Worm (Caenorhabditis elegans) whole organism, L2 larva: ENCODE results near the gene F19G12.8.

Experiments used
- C34F6.9 ChIP-seq: fragments of 150-350 bp; optimal IDR thresholded peaks from 2 replicates; lab custom pipeline; 2014; ENCODE audit warnings: missing biosample characterization, missing genetic modification characterization
- F13H6.1 ChIP-seq: sonication (generic microtip); optimal IDR thresholded peaks from 2 replicates; lab custom pipeline; 2016; ENCODE audit warnings: missing genetic modification characterization, missing compliant biosample characterization
- R02D3.7 ChIP-seq: fragments of 150-350 bp; optimal IDR thresholded peaks from 2 replicates; lab custom pipeline; 2014; ENCODE audit warnings: missing biosample characterization, missing genetic modification characterization
- Y55F3AM.14 ChIP-seq: fragments of 200-800 bp; sonication (Bioruptor generic); optimal IDR thresholded peaks from 2 replicates; lab custom pipeline; 2018; ENCODE audit warnings: mild to moderate bottlenecking, missing genetic modification characterization, missing compliant biosample characterization
- alr-1 ChIP-seq: fragments of 150-350 bp; optimal IDR thresholded peaks from 2 replicates; lab custom pipeline; 2014; ENCODE audit warnings: missing biosample characterization, missing genetic modification characterization
- aly-2 ChIP-seq: fragments of 150-350 bp; optimal IDR thresholded peaks from 2 replicates; lab custom pipeline; 2014; ENCODE audit warnings: missing biosample characterization, missing genetic modification characterization
- ama-1 ChIP-seq: fragments of 150-350 bp; optimal IDR thresholded peaks from 2 replicates; lab custom pipeline; 2018; ENCODE audit warnings: inconsistent platforms
- blmp-1 ChIP-seq: sonication (generic microtip); optimal IDR thresholded peaks from 2 replicates; lab custom pipeline; 2017; ENCODE audit warnings: missing genetic modification characterization, mild to moderate bottlenecking, missing compliant biosample characterization, antibody characterized with exemption, moderate library complexity; ENCODE audit not compliant: insufficient read depth
- ceh-16 ChIP-seq: fragments of 150-350 bp; optimal IDR thresholded peaks from 2 replicates; lab custom pipeline; 2014; ENCODE audit warnings: missing biosample characterization, missing genetic modification characterization
- crh-2 ChIP-seq: sonication (generic microtip); optimal IDR thresholded peaks from 2 replicates; lab custom pipeline; 2017; ENCODE audit warnings: missing biosample characterization, missing genetic modification characterization
- dmd-4 ChIP-seq: sonication (generic microtip); optimal IDR thresholded peaks from 2 replicates; lab custom pipeline; 2017; ENCODE audit warnings: missing biosample characterization, missing genetic modification characterization
- egl-27 ChIP-seq: sonication (generic microtip); optimal IDR thresholded peaks from 3 replicates; lab custom pipeline; 2017; ENCODE audit warnings: missing biosample characterization, missing genetic modification reagents, missing genetic modification characterization
- elt-1 ChIP-seq: fragments of 150-350 bp; optimal IDR thresholded peaks from 2 replicates; lab custom pipeline; 2014; ENCODE audit warnings: missing biosample characterization, missing genetic modification characterization
- elt-3 ChIP-seq: sonication (generic microtip); optimal IDR thresholded peaks from 2 replicates; lab custom pipeline; 2017; ENCODE audit warnings: missing biosample characterization, missing genetic modification characterization
- fos-1 ChIP-seq: fragments of 150-350 bp; optimal IDR thresholded peaks from 2 replicates; lab custom pipeline; 2014; ENCODE audit warnings: missing biosample characterization, missing genetic modification characterization
- gmeb-1 ChIP-seq: fragments of 150-350 bp; optimal IDR thresholded peaks from 2 replicates; lab custom pipeline; 2014; ENCODE audit warnings: missing biosample characterization, missing genetic modification characterization
- lin-13 ChIP-seq: fragments of 150-350 bp; optimal IDR thresholded peaks from 2 replicates; lab custom pipeline; 2014; ENCODE audit warnings: missing biosample characterization, missing genetic modification reagents, missing genetic modification characterization
- lin-39 ChIP-seq: fragments of 150-350 bp; optimal IDR thresholded peaks from 2 replicates; lab custom pipeline; 2014; ENCODE audit warnings: missing biosample characterization, missing genetic modification reagents, missing genetic modification characterization
- lsy-2 ChIP-seq, 2 experiments: fragments of 150-350 bp in 1 of 2; sonication (generic microtip) in 1 of 2; optimal IDR thresholded peaks; 2 replicates each; lab custom pipeline; 2014 to 2017; ENCODE audit warnings: missing biosample characterization in 2 of 2, missing genetic modification characterization in 2 of 2
- mab-5 ChIP-seq: fragments of 150-350 bp; optimal IDR thresholded peaks from 2 replicates; lab custom pipeline; 2014; ENCODE audit warnings: missing biosample characterization, missing genetic modification characterization
- mdl-1 ChIP-seq, 2 experiments: fragments of 150-350 bp in 1 of 2; sonication (generic microtip) in 1 of 2; optimal IDR thresholded peaks; 2 replicates each; lab custom pipeline; 2017; ENCODE audit warnings: missing biosample characterization in 2 of 2, missing genetic modification characterization in 2 of 2
- nhr-10 ChIP-seq: sonication (generic microtip); optimal IDR thresholded peaks from 2 replicates; lab custom pipeline; 2017; ENCODE audit warnings: missing biosample characterization, missing genetic modification characterization
- nhr-12 ChIP-seq: fragments of 150-350 bp; optimal IDR thresholded peaks from 2 replicates; lab custom pipeline; 2014; ENCODE audit warnings: missing biosample characterization, missing genetic modification characterization
- nhr-129 ChIP-seq: fragments of 150-350 bp; optimal IDR thresholded peaks from 2 replicates; lab custom pipeline; 2014; ENCODE audit warnings: missing biosample characterization, missing genetic modification characterization
- nhr-21 ChIP-seq: fragments of 150-350 bp; optimal IDR thresholded peaks from 2 replicates; lab custom pipeline; 2014; ENCODE audit warnings: missing biosample characterization, missing genetic modification characterization
- nhr-23 ChIP-seq: fragments of 150-350 bp; optimal IDR thresholded peaks from 2 replicates; lab custom pipeline; 2014; ENCODE audit warnings: missing biosample characterization, missing genetic modification reagents, missing genetic modification characterization
- nhr-237 ChIP-seq: fragments of 150-350 bp; optimal IDR thresholded peaks from 2 replicates; lab custom pipeline; 2014; ENCODE audit warnings: missing biosample characterization, missing genetic modification characterization
- nhr-25 ChIP-seq: fragments of 150-350 bp; sonication (generic microtip); optimal IDR thresholded peaks from 3 replicates; lab custom pipeline; 2014; ENCODE audit warnings: missing biosample characterization, missing genetic modification characterization
- nhr-6 ChIP-seq: fragments of 150-350 bp; optimal IDR thresholded peaks from 2 replicates; lab custom pipeline; 2014; ENCODE audit warnings: missing biosample characterization, missing genetic modification characterization
- nhr-77 ChIP-seq: fragments of 150-350 bp; optimal IDR thresholded peaks from 2 replicates; lab custom pipeline; 2014; ENCODE audit warnings: missing biosample characterization, missing genetic modification characterization
- peb-1 ChIP-seq: fragments of 150-350 bp; optimal IDR thresholded peaks from 2 replicates; lab custom pipeline; 2014; ENCODE audit warnings: missing biosample characterization, missing genetic modification characterization
- sem-4 ChIP-seq: fragments of 150-350 bp; optimal IDR thresholded peaks from 2 replicates; lab custom pipeline; 2014; ENCODE audit warnings: missing biosample characterization, missing genetic modification reagents, missing genetic modification characterization
- skn-1 ChIP-seq: sonication (generic microtip); optimal IDR thresholded peaks from 2 replicates; lab custom pipeline; 2017; ENCODE audit warnings: missing biosample characterization, missing genetic modification characterization
- sma-3 ChIP-seq: sonication (generic microtip); optimal IDR thresholded peaks from 2 replicates; lab custom pipeline; 2016; ENCODE audit warnings: missing genetic modification reagents, missing genetic modification characterization, missing compliant biosample characterization
- sma-9 ChIP-seq, 2 experiments: fragments of 150-350 bp in 1 of 2; sonication (generic microtip) in 1 of 2; optimal IDR thresholded peaks; 2 replicates each; lab custom pipeline; 2014 to 2016; ENCODE audit warnings: missing genetic modification characterization in 2 of 2, mild to moderate bottlenecking in 1 of 2, missing biosample characterization in 1 of 2, missing compliant biosample characterization in 1 of 2, missing genetic modification reagents in 1 of 2, moderate library complexity in 1 of 2
- snpc-4 ChIP-seq: fragments of 150-350 bp; optimal IDR thresholded peaks from 2 replicates; lab custom pipeline; 2014; ENCODE audit warnings: missing biosample characterization, missing genetic modification characterization
- unc-55 ChIP-seq: fragments of 150-350 bp; sonication (generic microtip); optimal IDR thresholded peaks from 3 replicates; lab custom pipeline; 2014; ENCODE audit warnings: missing biosample characterization, missing genetic modification reagents, missing genetic modification characterization
- unc-62 ChIP-seq: fragments of 150-350 bp; optimal IDR thresholded peaks from 2 replicates; lab custom pipeline; 2014; ENCODE audit warnings: missing biosample characterization, missing genetic modification reagents, missing genetic modification characterization
- ztf-1 ChIP-seq: fragments of 200-800 bp; sonication (Bioruptor generic); conservative IDR thresholded peaks from 2 replicates; pipeline ENCODE4 v1.3.6; 2022; ENCODE audit warnings: missing genetic modification characterization, missing compliant biosample characterization
- ztf-4 ChIP-seq: fragments of 150-350 bp; optimal IDR thresholded peaks from 2 replicates; lab custom pipeline; 2014; ENCODE audit warnings: missing biosample characterization, missing genetic modification characterization

The F19G12.8 gene

DNA sequence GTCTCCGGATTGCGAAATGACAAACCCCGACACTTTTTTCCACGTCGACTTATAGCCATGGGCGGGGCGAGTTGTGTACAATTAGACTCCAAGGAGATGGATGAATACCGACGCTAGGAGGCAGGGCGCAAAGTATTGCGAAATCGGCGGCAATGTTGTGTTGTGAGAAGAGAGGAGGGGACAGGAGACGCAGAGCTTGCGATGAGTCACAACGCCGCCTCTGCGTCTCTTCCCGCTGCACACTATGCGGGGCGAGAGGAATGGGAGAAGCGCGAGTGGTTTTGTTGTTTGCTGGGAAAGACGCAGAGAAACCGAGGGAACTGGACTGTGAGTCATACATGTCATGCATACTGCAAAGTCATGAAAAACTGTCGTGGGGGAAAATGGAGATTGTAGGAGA, 37.3 kb downstream of the F19G12.8 start (continued):
- TF ChIP-seq unc-55 (GFP tag; lab: Kevin White, UChicago) = peak; percentile 76
- peak; percentile 89 for TF ChIP-seq nhr-25
- TF ChIP-seq fos-1 (tag; lab: Kevin White, UChicago) = peak; percentile 100
- TF ChIP-seq blmp-1 = peak; percentile 81
- TF ChIP-seq ceh-16 (tag; lab: Kevin White, UChicago) = peak; percentile 77
- TF ChIP-seq ztf-1 = no peak
- peak; percentile 67 for TF ChIP-seq gmeb-1
- TF ChIP-seq R02D3.7 (tag; lab: Kevin White, UChicago) = no peak
- no peak for TF ChIP-seq nhr-237
- peak; percentile 68 for TF ChIP-seq Y55F3AM.14
- TF ChIP-seq nhr-10 (tag; lab: Kevin White, UChicago) = no peak
- TF ChIP-seq elt-1 (tag; lab: Kevin White, UChicago) = no peak
- TF ChIP-seq sem-4 (tag; lab: Kevin White, UChicago) = peak; percentile 54
- TF ChIP-seq peb-1 = no peak

DNA sequence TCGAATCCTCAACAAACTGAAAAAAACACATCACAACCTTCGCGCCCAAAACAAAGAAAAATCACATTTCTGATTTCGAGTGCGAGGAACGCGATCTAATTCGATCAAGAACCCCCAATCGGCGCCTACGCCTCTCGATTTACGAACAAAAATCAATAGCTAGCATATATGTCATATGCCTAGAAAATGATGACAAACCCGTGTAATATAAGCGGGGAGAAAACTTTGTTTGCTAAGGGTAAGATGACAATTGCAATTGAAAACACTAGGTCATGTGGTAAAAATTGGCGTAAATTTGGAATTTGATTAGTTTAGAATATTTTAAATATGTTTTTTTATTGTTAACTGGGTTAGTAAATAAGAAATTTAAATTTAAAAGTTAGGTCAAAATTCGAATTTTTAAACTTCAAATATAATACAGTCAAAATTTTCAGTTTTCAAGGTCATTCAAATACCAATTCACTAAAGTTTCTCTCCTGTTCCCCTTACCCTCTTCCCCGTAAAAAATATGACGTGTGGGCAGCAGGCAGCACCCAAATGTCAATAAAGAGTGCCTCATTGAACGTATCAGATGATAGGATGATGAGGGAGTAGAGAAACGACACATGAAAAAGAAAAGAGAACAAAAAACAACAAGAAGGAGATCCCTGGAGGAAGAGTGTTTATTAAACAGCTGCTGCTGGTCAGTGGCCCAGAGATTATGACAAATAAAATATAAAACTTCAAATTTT, 39.4 kb downstream of the F19G12.8 start:
- TF ChIP-seq snpc-4 (tag; lab: Kevin White, UChicago) = no peak
- no peak for TF ChIP-seq unc-55 (GFP tag; lab: Kevin White, UChicago)
- TF ChIP-seq fos-1 (tag; lab: Kevin White, UChicago) = peak; percentile 85
- no peak for TF ChIP-seq aly-2 (tag; lab: Kevin White, UChicago)
- no peak for TF ChIP-seq nhr-10 (tag; lab: Kevin White, UChicago)
- TF ChIP-seq dmd-4 (tag; lab: Kevin White, UChicago) = no peak
- peak; percentile 21 for TF ChIP-seq lin-13
- peak; percentile 88 for TF ChIP-seq F13H6.1 (tag; lab: Kevin White, UChicago)
- TF ChIP-seq sem-4 (tag; lab: Kevin White, UChicago) = peak; percentile 37
- no peak for TF ChIP-seq unc-62 (GFP tag; lab: Kevin White, UChicago)
- no peak for TF ChIP-seq elt-1 (tag; lab: Kevin White, UChicago)
- TF ChIP-seq elt-3 = no peak
- peak; percentile 87 for TF ChIP-seq nhr-129 (tag; lab: Kevin White, UChicago)
- TF ChIP-seq nhr-6 (tag; lab: Kevin White, UChicago) = peak; percentile 32
- peak; percentile 8 for TF ChIP-seq gmeb-1
- TF ChIP-seq nhr-12 (tag; lab: Kevin White, UChicago) = no peak
- peak; percentile 67 for TF ChIP-seq ztf-4 (tag; lab: Kevin White, UChicago)
- peak; percentile 43 for TF ChIP-seq sma-3 (GFP tag; lab: Kevin White, UChicago)
- TF ChIP-seq nhr-21 (tag; lab: Kevin White, UChicago) = peak; percentile 4
- peak; percentile 78 for TF ChIP-seq crh-2 (tag; lab: Kevin White, UChicago)
- TF ChIP-seq nhr-77 (tag; lab: Kevin White, UChicago) = no peak
- TF ChIP-seq nhr-23 = no peak
- TF ChIP-seq skn-1 (tag; lab: Kevin White, UChicago) = peak; percentile 91
- peak; percentile 21 for TF ChIP-seq Y55F3AM.14
- TF ChIP-seq nhr-25 = peak; percentile 55
- peak; percentile 36 for TF ChIP-seq C34F6.9
- peak; percentile 33 for TF ChIP-seq egl-27 (tag; lab: Kevin White, UChicago)
- TF ChIP-seq sma-9 (GFP tag; optimal IDR thresholded peaks at IDR 0.05; lab: Kevin White, UChicago) = peak; percentile 83
- TF ChIP-seq sma-9 (tag; optimal IDR thresholded peaks at IDR 0.05; lab: Kevin White, UChicago) = no peak
- TF ChIP-seq mdl-1 (tag; optimal IDR thresholded peaks at IDR 0.05; lab: Kevin White, UChicago) = peak in 1 of 2 experiments; percentile 21
- no peak for TF ChIP-seq alr-1 (tag; lab: Kevin White, UChicago)
- TF ChIP-seq ama-1 (lab: Kevin White, UChicago) = no peak
- TF ChIP-seq lin-39 (tag; lab: Kevin White, UChicago) = no peak
- TF ChIP-seq R02D3.7 (tag; lab: Kevin White, UChicago) = no peak
- TF ChIP-seq nhr-237 = no peak
- peak in 1 of 2 experiments; percentile 58 for TF ChIP-seq lsy-2 (tag; optimal IDR thresholded peaks at IDR 0.05; lab: Kevin White, UChicago)
- TF ChIP-seq, all 48 proteins: peak for 19

DNA sequence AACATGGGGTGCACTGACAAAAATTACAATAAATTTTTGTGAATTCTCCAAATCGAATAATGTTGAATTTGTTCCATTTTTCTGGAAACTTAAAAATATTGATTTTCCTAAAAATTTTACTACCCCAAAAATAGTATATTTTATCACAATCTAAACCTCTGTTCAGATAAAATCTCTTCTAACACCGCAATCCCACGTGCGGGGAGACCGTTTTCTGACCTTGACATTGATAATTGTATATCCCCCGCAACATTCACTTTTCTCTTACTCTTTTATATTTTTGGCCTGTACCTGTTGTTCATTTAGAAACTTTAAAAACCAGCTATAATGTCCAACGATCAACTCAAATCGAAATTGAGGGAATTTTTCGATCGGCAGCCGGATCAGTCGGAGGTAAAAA, 41.7 kb downstream of the F19G12.8 start, which contains the start of gene D1005.2:
Gene D1005.2, plus strand, starts transcription at position 230 of the 400 bp plus-strand sequence.
- TF ChIP-seq ceh-16 (tag; lab: Kevin White, UChicago) = no peak
- peak in 1 of 2 experiments; percentile 5 for TF ChIP-seq mdl-1 (tag; optimal IDR thresholded peaks at IDR 0.05; lab: Kevin White, UChicago)
- peak; percentile 20 for TF ChIP-seq nhr-25
- peak; percentile 24 for TF ChIP-seq sma-3 (GFP tag; lab: Kevin White, UChicago)
- TF ChIP-seq sma-9 (GFP tag; optimal IDR thresholded peaks at IDR 0.05; lab: Kevin White, UChicago) = peak; percentile 69
- TF ChIP-seq sma-9 (tag; optimal IDR thresholded peaks at IDR 0.05; lab: Kevin White, UChicago) = no peak
- no peak for TF ChIP-seq egl-27 (tag; lab: Kevin White, UChicago)
- TF ChIP-seq mab-5 (tag; lab: Kevin White, UChicago) = no peak
- TF ChIP-seq snpc-4 (tag; lab: Kevin White, UChicago) = no peak
- no peak for TF ChIP-seq Y55F3AM.14
- peak; percentile 63 for TF ChIP-seq blmp-1
